Worm (Caenorhabditis elegans): Measurements from ENCODE around the gene F29G9.1.

F29G9.1 gene

DNA sequence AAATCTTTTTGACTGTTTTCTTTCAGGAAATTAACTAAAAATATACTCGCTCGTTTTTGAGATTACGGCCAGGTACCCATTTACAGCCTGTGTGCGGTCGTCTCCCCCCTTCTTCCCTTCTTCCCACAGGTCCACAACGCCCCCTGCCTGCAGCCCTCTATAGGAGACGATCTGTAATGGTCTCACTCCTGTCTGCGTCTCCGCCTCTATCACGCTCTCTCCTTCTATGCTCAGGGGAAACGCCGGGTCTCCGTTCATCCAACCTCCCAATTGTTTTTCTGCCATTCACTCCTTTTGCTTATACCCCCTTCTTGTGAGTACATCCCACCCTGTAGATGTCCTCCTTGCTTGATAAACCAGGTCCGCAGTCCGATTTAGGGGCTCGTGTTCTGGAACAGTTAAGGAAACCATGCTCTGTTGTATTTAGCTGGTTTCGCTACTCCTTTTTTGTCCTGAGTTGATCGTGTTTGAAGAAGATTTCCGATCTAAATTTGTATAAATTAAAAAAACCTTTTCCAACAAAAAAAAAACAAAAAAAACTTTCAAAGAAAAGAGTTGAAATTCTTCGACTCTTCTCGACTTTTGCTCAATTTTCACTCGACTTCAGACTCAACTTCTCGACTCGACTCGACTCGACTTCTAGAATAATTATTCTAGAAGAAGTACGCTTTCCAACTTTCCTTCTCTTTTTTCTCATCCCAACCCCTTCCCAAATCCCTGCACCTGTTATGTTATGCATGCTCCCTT, at the start of gene F29G9.1:
Gene F29G9.1 (plus strand): TSS at position 697 of the 747 bp plus-strand sequence.
- peak; percentile 50; the same call in 1 of the 2 replicates for TF ChIP-seq set-16 (GFP tag; IDR thresholded peaks at IDR 0.05)

DNA sequence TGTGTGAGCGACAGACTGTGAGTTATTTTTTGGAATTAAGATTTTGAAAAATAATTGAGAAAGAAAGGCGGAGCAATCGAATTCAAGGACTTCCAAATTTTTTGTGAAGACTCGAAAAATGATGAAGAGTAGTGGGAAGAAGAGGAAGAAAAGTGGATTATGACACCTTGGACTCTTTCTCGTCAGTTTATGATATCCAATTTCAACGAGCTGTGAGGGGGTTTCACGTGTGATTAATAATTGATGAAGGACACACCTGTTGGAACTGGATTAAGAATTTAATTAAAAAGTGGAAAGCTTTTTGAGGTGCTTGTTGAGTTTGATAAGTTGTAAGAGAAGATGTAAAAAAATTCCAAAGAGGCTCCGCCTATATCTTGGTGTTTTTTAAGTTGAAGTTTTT, 48.5 kb upstream of the F29G9.1 start, which contains the start of gene fut-8:
Gene fut-8 (minus strand): TSS at position 101 of the 400 bp plus-strand sequence.
- TF ChIP-seq tra-1 (GFP tag; IDR thresholded peaks at IDR 0.05) (no peak), unc-62 (GFP tag; optimal IDR thresholded peaks at IDR 0.05 in 1 of 2) (peak in 1 of 2 experiments; percentile 1), unc-62 (tag; optimal IDR thresholded peaks at IDR 0.05) (no peak), ZK337.2 (GFP tag; IDR thresholded peaks at IDR 0.05) (no peak), saeg-2 (GFP tag; IDR thresholded peaks at IDR 0.05) (no peak), dmd-8 (GFP tag; IDR thresholded peaks at IDR 0.05) (no peak)

DNA sequence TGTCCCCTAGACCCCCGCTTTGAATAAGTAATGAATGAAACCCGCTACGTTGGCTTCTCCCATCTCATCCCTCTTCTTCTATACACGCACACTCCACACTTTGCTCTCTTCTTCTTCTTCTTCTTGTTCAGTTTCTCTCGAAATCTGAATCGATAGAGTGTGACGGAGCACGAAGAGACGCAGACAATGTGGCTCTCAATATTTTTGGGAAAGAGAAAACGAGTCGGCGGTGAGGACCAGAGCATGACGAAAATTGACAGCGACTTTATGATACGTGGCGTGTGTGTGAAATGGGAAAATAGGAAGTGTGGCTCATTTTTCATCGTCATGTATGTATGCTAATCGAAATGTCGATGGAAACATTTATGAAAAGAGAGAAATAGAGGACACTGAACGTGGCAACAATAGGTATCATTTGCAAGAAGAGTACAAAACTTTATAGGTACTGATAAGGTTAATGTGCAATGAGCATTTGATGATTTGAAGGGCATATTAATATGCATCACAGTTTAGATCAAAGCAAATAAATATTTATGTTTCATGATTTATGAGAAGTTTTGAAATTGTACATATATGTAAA, 47.3 kb upstream of the F29G9.1 start:
- TF ChIP-seq mdl-1 (tag; optimal IDR thresholded peaks at IDR 0.05): peak in 1 of 2 experiments; percentile 43
- peak; percentile 83 for TF ChIP-seq php-3 (GFP tag; IDR thresholded peaks at IDR 0.05)
- TF ChIP-seq set-16 (GFP tag; IDR thresholded peaks at IDR 0.05): no peak
- peak; percentile 49 for TF ChIP-seq rbr-2 (tag; optimal IDR thresholded peaks at IDR 0.05)
- TF ChIP-seq daf-16 (GFP tag; optimal IDR thresholded peaks at IDR 0.05): no peak
- peak; percentile 68 for TF ChIP-seq daf-16 (tag; optimal IDR thresholded peaks at IDR 0.05)
- TF ChIP-seq mxl-2 (GFP tag; conservative IDR thresholded peaks at IDR 0.05): no peak
- peak; percentile 43 for TF ChIP-seq hlh-11 (tag; optimal IDR thresholded peaks at IDR 0.05)
- TF ChIP-seq mdt-29 (GFP tag; IDR thresholded peaks at IDR 0.05): no peak
- peak; percentile 27 for TF ChIP-seq ceh-28 (tag; optimal IDR thresholded peaks at IDR 0.05)
- no peak for TF ChIP-seq saeg-2 (GFP tag; IDR thresholded peaks at IDR 0.05)
- peak; percentile 24 for TF ChIP-seq dve-1 (tag; optimal IDR thresholded peaks at IDR 0.05; ENCODE audit: insufficient read depth)
- TF ChIP-seq hif-1 (tag; optimal IDR thresholded peaks at IDR 0.05): peak in 1 of 2 experiments; percentile 7
- peak in 1 of 2 experiments; percentile 53 for TF ChIP-seq lsy-2 (tag; optimal IDR thresholded peaks at IDR 0.05)
- peak; percentile 65 for TF ChIP-seq dmd-6 (GFP tag; IDR thresholded peaks at IDR 0.05)
- TF ChIP-seq mep-1 (tag; optimal IDR thresholded peaks at IDR 0.05): peak; percentile 67
- TF ChIP-seq ctbp-1 (GFP tag; IDR thresholded peaks at IDR 0.05): peak; percentile 56; the same call in 1 of the 2 replicates
- TF ChIP-seq mxl-3 (GFP tag; optimal IDR thresholded peaks at IDR 0.05): peak; percentile 34
- TF ChIP-seq nhr-102 (tag; optimal IDR thresholded peaks at IDR 0.05): no peak
- peak; percentile 96 for TF ChIP-seq aha-1 (tag)
- peak; percentile 30 for TF ChIP-seq T20F7.1 (GFP tag; optimal IDR thresholded peaks at IDR 0.05)
- peak; percentile 80 for TF ChIP-seq nhr-28 (tag; optimal IDR thresholded peaks at IDR 0.05)
- no peak for TF ChIP-seq zfp-3 (GFP tag; conservative IDR thresholded peaks at IDR 0.05)
- TF ChIP-seq spr-1 (tag; optimal IDR thresholded peaks at IDR 0.05): no peak
- peak in 1 of 2 experiments; percentile 97 for TF ChIP-seq unc-62 (GFP tag; optimal IDR thresholded peaks at IDR 0.05 in 1 of 2)
- TF ChIP-seq unc-62 (tag; optimal IDR thresholded peaks at IDR 0.05): no peak
- TF ChIP-seq nhr-25 (tag; optimal IDR thresholded peaks at IDR 0.05; ENCODE audit: borderline replicate concordance, insufficient read depth): no peak
- peak; percentile 37 for TF ChIP-seq nhr-48 (tag; optimal IDR thresholded peaks at IDR 0.05)
- TF ChIP-seq hmg-1.1 (GFP tag; IDR thresholded peaks at IDR 0.05): peak; percentile 69
- no peak for TF ChIP-seq mes-2 (tag; optimal IDR thresholded peaks at IDR 0.05; ENCODE audit: poor library complexity, severe bottlenecking)
- TF ChIP-seq fos-1 (tag; optimal IDR thresholded peaks at IDR 0.05): no peak
- TF ChIP-seq pqm-1 (tag; optimal IDR thresholded peaks at IDR 0.05): peak; percentile 61
- peak; percentile 78 for TF ChIP-seq hlh-30 (tag; optimal IDR thresholded peaks at IDR 0.05; ENCODE audit: insufficient read depth)
- no peak for TF ChIP-seq ceh-32 (tag; optimal IDR thresholded peaks at IDR 0.05; ENCODE audit: poor library complexity)
- peak; percentile 3 for TF ChIP-seq nhr-77 (tag; optimal IDR thresholded peaks at IDR 0.05)
- TF ChIP-seq ceh-20 (GFP tag; IDR thresholded peaks at IDR 0.05): peak; percentile 49; the same call in 1 of the 2 replicates
- peak; percentile 67 for TF ChIP-seq nhr-11 (tag; optimal IDR thresholded peaks at IDR 0.05)
